Fruit fly (Drosophila melanogaster) Kc167 (cell line): ENCODE measurements around the gene MtnA.

Experiments
- Myc ChIP-seq: fragments of >200 bp; optimal IDR thresholded peaks from 2 replicates; lab custom pipeline; 2017; ENCODE audit warnings: missing external identifiers
- Sin3A ChIP-seq: fragments of >200 bp; optimal IDR thresholded peaks from 2 replicates; lab custom pipeline; 2018; ENCODE audit warnings: missing external identifiers
- h ChIP-seq: fragments of >200 bp; optimal IDR thresholded peaks from 3 replicates; lab custom pipeline; 2018; ENCODE audit warnings: missing external identifiers
- insv ChIP-seq: fragments of >200 bp; optimal IDR thresholded peaks from 3 replicates; lab custom pipeline; 2018; ENCODE audit warnings: missing external identifiers
- psq ChIP-seq: fragments of >200 bp; optimal IDR thresholded peaks from 2 replicates; lab custom pipeline; 2017; ENCODE audit warnings: missing external identifiers
- ttk ChIP-seq: sonication (Bioruptor generic); optimal IDR thresholded peaks from 2 replicates; lab custom pipeline; 2017; ENCODE audit warnings: missing external identifiers

MtnA gene

DNA sequence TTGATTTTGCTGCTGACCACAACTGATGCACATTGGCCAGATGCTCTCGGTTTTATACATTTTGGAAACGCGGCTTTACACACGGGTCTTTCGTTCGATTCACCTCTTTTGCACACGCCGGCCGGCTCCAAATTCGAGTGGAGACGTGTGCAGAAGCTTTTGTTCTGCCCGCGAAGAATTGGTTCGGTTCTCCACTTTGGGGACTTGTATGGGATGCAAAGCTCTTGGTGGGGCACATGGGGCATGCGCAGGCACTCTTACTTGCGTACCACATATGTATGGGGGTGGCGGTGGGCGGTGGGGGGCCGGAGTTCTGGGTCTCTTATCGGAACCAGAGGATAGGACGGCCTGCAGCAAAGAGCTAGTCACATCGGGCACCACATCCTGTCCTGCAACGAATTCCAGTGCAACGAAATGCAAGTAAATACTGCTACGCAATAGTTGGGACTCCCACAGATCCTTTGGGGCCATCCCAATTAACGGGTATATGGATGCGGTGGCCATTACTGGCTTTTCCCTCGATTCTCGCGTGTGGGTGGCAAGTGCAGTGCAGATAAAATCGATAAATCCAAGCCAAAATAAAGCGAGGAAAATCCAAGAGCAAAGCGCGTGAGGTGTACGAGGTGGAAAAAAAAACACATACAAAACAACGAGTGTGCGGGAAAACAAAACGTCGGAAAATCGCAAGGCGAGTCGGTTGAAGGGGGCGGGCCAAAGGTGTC, at the start of gene MtnA, which contains the start of gene CG8500:
Gene MtnA (minus strand): TSS at position 30 of the 722 bp plus-strand sequence.
Gene CG8500 (plus strand): TSS at position 313 of the 722 bp plus-strand sequence.
- TF ChIP-seq h = no peak
- TF ChIP-seq ttk = no peak
- TF ChIP-seq Sin3A (lab: Kevin White, UChicago) = no peak
- no peak for TF ChIP-seq Myc (lab: Kevin White, UChicago)
- no peak for TF ChIP-seq psq
- no peak for TF ChIP-seq insv (lab: Kevin White, UChicago)

DNA sequence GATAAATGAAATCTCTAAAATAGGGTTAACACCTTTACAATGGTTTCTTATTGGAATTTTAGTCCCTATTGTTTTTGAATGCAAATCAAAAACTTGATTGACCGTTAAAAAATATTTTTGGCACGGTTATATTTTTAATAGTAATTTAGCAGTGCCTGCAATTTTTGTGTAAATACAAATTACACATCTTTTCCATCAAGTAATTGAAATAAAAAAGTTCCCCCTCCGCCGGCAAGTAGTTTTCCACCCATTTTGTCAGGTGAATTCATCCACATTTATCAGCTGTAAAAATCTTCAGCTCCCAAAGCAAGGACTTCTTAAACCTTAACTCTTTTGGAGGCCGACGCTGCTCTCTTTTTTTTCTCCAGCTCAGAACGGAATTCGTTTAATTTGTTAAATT, 39.6 kb upstream of the MtnA start, which contains the start of gene CG34302:
Gene CG34302 (minus strand): TSS at position 101 of the 400 bp plus-strand sequence.
- no peak for TF ChIP-seq insv (lab: Kevin White, UChicago)
- TF ChIP-seq Myc (lab: Kevin White, UChicago) = no peak
- no peak for TF ChIP-seq h
- no peak for TF ChIP-seq Sin3A (lab: Kevin White, UChicago)
- TF ChIP-seq psq = no peak
- no peak for TF ChIP-seq ttk

DNA sequence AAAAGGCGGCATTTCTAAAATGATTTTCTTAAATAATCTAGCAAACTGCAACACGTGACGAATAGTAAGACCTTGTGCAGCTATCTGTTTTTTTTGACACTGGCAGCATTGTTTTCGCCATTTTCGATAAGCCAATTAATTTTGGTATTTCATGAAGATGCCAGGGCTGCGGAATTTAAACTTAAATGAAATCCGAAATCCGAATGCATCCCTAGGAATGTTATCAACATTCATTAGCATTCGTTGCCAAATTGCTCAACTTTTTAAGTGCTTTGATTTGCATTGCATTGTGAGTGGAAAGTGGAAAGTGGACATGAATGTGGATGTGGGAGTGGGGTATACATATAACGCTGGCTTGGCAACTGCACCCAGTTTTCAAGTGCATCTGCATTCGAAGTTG, 36.9 kb upstream of the MtnA start, which contains the start of gene CG42857:
Gene CG42857 (minus strand): TSS at position 101 of the 400 bp plus-strand sequence.
- TF ChIP-seq insv (lab: Kevin White, UChicago) (no peak), Sin3A (lab: Kevin White, UChicago) (no peak), psq (no peak), Myc (lab: Kevin White, UChicago) (no peak), h (no peak), ttk (no peak)

DNA sequence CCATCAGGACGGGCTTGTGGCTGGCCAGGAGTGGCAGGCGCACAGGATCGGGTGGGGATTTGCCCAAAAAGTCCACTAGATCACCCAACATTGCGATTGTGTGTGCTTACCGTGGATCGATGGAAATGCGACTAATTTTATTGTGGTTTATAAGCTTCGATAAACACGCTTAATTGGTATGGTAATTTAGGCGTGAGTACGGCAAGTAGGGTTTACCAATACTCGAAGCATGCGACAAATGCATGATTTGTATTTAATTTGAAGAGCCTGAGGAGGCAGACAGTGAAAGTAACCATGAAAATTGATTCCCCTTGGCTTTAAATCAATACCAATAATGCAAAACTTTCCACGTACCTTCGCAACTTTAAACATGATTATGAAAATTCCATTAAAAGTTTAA, 35.6 kb upstream of the MtnA start, which contains the start of gene CG9458:
Gene CG9458 (minus strand): TSS at position 101 of the 400 bp plus-strand sequence.
- no peak for TF ChIP-seq Sin3A (lab: Kevin White, UChicago)
- no peak for TF ChIP-seq h
- TF ChIP-seq psq = no peak
- no peak for TF ChIP-seq Myc (lab: Kevin White, UChicago)
- TF ChIP-seq insv (lab: Kevin White, UChicago) = no peak
- no peak for TF ChIP-seq ttk

- TF ChIP-seq Myc (lab: Kevin White, UChicago) (no peak), psq (no peak), Sin3A (lab: Kevin White, UChicago) (no peak), ttk (no peak), h (no peak)
These were observed 34.1 kb upstream of the MtnA start, which contains the start of gene CG9459 for dm6 chr3R:9818295-9818694. Gene CG9459 (minus strand): TSS chr3R:9818395.

DNA sequence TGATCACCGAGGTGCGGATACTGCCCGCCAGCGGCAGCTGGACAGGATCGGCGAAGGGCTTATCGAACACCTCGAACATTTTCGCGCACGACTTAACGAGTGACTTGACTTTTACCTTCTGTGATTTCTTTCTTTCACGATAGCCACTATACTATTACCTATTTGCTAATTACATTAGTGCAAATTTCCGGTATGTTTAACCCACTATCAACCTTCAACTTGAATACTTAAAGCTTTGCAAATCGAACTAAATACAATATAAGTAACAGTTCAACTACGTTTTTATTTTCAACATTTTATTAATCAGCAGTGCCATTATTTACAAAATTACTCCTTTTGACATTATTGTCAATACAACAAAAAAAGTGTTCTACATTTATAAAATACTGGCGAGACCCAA, 32.7 kb upstream of the MtnA start, which contains the start of gene CG16904:
Gene CG16904 (minus strand): TSS at position 101 of the 400 bp plus-strand sequence.
- TF ChIP-seq psq (no peak), Myc (lab: Kevin White, UChicago) (no peak), ttk (no peak), Sin3A (lab: Kevin White, UChicago) (no peak), insv (lab: Kevin White, UChicago) (no peak), h (no peak)

- no peak for TF ChIP-seq psq
These were observed 29.7 kb upstream of the MtnA start, which contains the start of gene eloF for dm6 chr3R:9813861-9814260. Gene eloF (plus strand): TSS chr3R:9814161.

- TF ChIP-seq ttk (no peak), h (no peak), Sin3A (lab: Kevin White, UChicago) (no peak), insv (lab: Kevin White, UChicago) (no peak), Myc (lab: Kevin White, UChicago) (no peak), psq (no peak)
These were observed 28.3 kb upstream of the MtnA start, which contains the start of gene CG8534 for dm6 chr3R:9812447-9812846. Gene CG8534 (plus strand): TSS chr3R:9812747.

- TF ChIP-seq h = no peak
- TF ChIP-seq Sin3A (lab: Kevin White, UChicago) = no peak
- TF ChIP-seq insv (lab: Kevin White, UChicago) = no peak
- no peak for TF ChIP-seq Myc (lab: Kevin White, UChicago)
- TF ChIP-seq psq = no peak
- TF ChIP-seq ttk = no peak
These were observed 24.9 kb upstream of the MtnA start, which contains the start of gene FBXO11 for dm6 chr3R:9808946-9809545. Gene FBXO11 (minus strand): TSS chr3R:9809368.

- TF ChIP-seq ttk (no peak), insv (lab: Kevin White, UChicago) (no peak), h (no peak), psq (no peak), Sin3A (lab: Kevin White, UChicago) (no peak), Myc (lab: Kevin White, UChicago) (no peak)
These were observed 16.6 kb upstream of the MtnA start, which contains the start of the genes CG9467 and CG8526 for dm6 chr3R:9800644-9801330. Gene CG9467 (minus strand): TSS chr3R:9801026. Gene CG8526 (plus strand): TSS chr3R:9801280.

DNA sequence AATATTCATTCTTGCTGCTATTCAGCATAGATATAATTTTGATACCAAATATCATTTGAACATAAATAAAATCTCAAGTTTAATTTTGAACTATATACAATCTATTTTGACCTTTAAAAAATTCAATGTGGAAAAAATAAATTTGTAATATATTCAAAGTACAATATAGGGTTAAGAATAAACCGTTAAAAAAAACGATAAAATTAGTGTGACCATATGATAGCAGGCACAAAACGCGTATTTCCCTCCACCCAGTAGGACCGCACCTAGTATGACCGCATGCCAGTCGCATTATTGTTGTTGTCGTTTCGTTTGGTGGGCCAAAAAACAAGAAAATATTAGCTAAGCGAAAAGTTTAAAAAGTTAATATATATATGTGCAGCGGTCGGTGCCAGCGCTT, 8.8 kb upstream of the MtnA start, which contains the start of gene CG8516:
Gene CG8516 (plus strand): TSS at position 278 of the 400 bp plus-strand sequence.
- TF ChIP-seq h (no peak), psq (no peak), Sin3A (lab: Kevin White, UChicago) (no peak), insv (lab: Kevin White, UChicago) (no peak), Myc (lab: Kevin White, UChicago) (no peak), ttk (no peak)
